Worm (Caenorhabditis elegans): ENCODE results near the gene dyf-18.
A peak's percentile ranks its signal among the peaks of the same experiment; 100 is the strongest.

The dyf-18 gene

ce11 chrIV:11748852-11749251 is 52.1 kb downstream of the dyf-18 start, which contains the start of gene T12A7.6:
TSS of gene T12A7.6 (plus strand) at chrIV:11749220.
- TF ChIP-seq ceh-18 (tag; optimal IDR thresholded peaks at IDR 0.05) (peak; percentile 15), unc-3 (GFP tag; conservative IDR thresholded peaks at IDR 0.05) (no peak), unc-3 (tag; optimal IDR thresholded peaks at IDR 0.05) (no peak)
